Worm (Caenorhabditis elegans): Measurements from ENCODE around the gene dhs-9.
A peak's percentile ranks its signal among the peaks of the same experiment; 100 is the strongest.

Gene dhs-9

DNA sequence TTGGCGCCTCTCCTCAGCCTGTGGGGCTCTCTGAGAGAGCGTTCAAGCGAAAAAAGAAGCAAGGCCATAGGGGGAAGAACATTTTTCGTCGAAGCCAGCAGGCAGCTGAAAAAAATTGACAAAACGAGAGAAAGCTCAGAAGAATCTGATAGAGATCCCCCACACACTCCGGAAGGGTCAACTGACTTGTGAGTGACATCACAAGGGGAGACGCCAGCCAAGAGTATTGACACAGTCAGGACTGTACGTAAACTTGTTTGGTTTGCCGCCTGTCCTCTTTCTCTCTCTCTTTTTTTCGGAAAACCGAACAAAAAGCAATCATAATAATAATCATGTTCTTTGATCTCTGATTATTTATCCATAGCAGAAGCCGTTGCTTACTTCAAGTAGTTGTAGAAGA is 5.0 kb upstream of the dhs-9 start:
- TF ChIP-seq unc-39 (tag; optimal IDR thresholded peaks at IDR 0.05) = no peak
- no peak for TF ChIP-seq dmd-4 (tag; optimal IDR thresholded peaks at IDR 0.05)
- no peak for TF ChIP-seq ztf-4 (tag; optimal IDR thresholded peaks at IDR 0.05)
- no peak for TF ChIP-seq nhr-10 (tag; optimal IDR thresholded peaks at IDR 0.05)
- TF ChIP-seq F13H6.1 (tag; optimal IDR thresholded peaks at IDR 0.05) = peak; percentile 22
- TF ChIP-seq nhr-23 (tag; optimal IDR thresholded peaks at IDR 0.05) = no peak
- TF ChIP-seq gmeb-1 (tag; optimal IDR thresholded peaks at IDR 0.05) = no peak
- no peak for TF ChIP-seq mdl-1 (tag; optimal IDR thresholded peaks at IDR 0.05)
- peak in 1 of 2 experiments; percentile 24 for TF ChIP-seq lsy-2 (tag; optimal IDR thresholded peaks at IDR 0.05)
- TF ChIP-seq crh-2 (tag; optimal IDR thresholded peaks at IDR 0.05) = no peak
- TF ChIP-seq skn-1 (tag; optimal IDR thresholded peaks at IDR 0.05) = no peak
- TF ChIP-seq elt-3 (tag; optimal IDR thresholded peaks at IDR 0.05) = no peak
- TF ChIP-seq sem-4 (tag; optimal IDR thresholded peaks at IDR 0.05) = no peak
- peak; percentile 66 for TF ChIP-seq nhr-129 (tag; optimal IDR thresholded peaks at IDR 0.05)
- TF ChIP-seq nhr-21 (tag; optimal IDR thresholded peaks at IDR 0.05) = no peak
- TF ChIP-seq ztf-1 (GFP tag; conservative IDR thresholded peaks at IDR 0.05) = no peak
- no peak for TF ChIP-seq alr-1 (tag; optimal IDR thresholded peaks at IDR 0.05)
- TF ChIP-seq sma-3 (GFP tag; optimal IDR thresholded peaks at IDR 0.05) = no peak
- no peak for TF ChIP-seq ceh-82 (tag; optimal IDR thresholded peaks at IDR 0.05)
- no peak for TF ChIP-seq snpc-4 (tag; optimal IDR thresholded peaks at IDR 0.05)
- TF ChIP-seq zag-1 (tag; optimal IDR thresholded peaks at IDR 0.05) = no peak

ce11 chrIII:5371226-5371926 is 3.5 kb upstream of the dhs-9 start, which contains the start of gene szy-2:
szy-2 (minus strand) TSS chrIII:5371276.
- TF ChIP-seq alr-1 (tag; optimal IDR thresholded peaks at IDR 0.05) (no peak), sem-4 (tag; optimal IDR thresholded peaks at IDR 0.05) (no peak), nhr-12 (tag; optimal IDR thresholded peaks at IDR 0.05) (no peak), mab-5 (tag; optimal IDR thresholded peaks at IDR 0.05) (peak; percentile 22), unc-55 (GFP tag; optimal IDR thresholded peaks at IDR 0.05) (peak; percentile 92)

- TF ChIP-seq unc-55 (GFP tag; optimal IDR thresholded peaks at IDR 0.05) (no peak), nhr-129 (tag; optimal IDR thresholded peaks at IDR 0.05) (no peak), nhr-11 (tag; optimal IDR thresholded peaks at IDR 0.05) (no peak), unc-62 (GFP tag; optimal IDR thresholded peaks at IDR 0.05) (no peak), nhr-10 (tag; optimal IDR thresholded peaks at IDR 0.05) (no peak), sma-9 (GFP tag; optimal IDR thresholded peaks at IDR 0.05) (no peak), sma-9 (tag; optimal IDR thresholded peaks at IDR 0.05) (no peak), ztf-4 (tag; optimal IDR thresholded peaks at IDR 0.05) (no peak), F13H6.1 (tag; optimal IDR thresholded peaks at IDR 0.05) (no peak), ceh-82 (tag; optimal IDR thresholded peaks at IDR 0.05) (no peak), sem-4 (tag; optimal IDR thresholded peaks at IDR 0.05) (no peak), elt-1 (tag; optimal IDR thresholded peaks at IDR 0.05) (no peak), aly-2 (tag; optimal IDR thresholded peaks at IDR 0.05) (no peak)
Observed at ce11 chrIII:5361909-5362308, 5.9 kb downstream of the dhs-9 start, which contains the start of gene Y32H12A.1. Y32H12A.1 (plus strand) TSS chrIII:5362209.

- TF ChIP-seq nhr-129 (tag; optimal IDR thresholded peaks at IDR 0.05) = peak; percentile 54
- TF ChIP-seq ceh-82 (tag; optimal IDR thresholded peaks at IDR 0.05) = no peak
- TF ChIP-seq elt-3 (tag; optimal IDR thresholded peaks at IDR 0.05) = no peak
- TF ChIP-seq crh-2 (tag; optimal IDR thresholded peaks at IDR 0.05) = peak; percentile 76
- peak; percentile 34 for TF ChIP-seq Y55F3AM.14 (GFP tag; optimal IDR thresholded peaks at IDR 0.05)
- peak; percentile 77 for TF ChIP-seq nhr-25 (tag; optimal IDR thresholded peaks at IDR 0.05)
- peak; percentile 87 for TF ChIP-seq F13H6.1 (tag; optimal IDR thresholded peaks at IDR 0.05)
- TF ChIP-seq egl-27 (tag; optimal IDR thresholded peaks at IDR 0.05) = peak; percentile 67
- no peak for TF ChIP-seq lin-39 (tag; optimal IDR thresholded peaks at IDR 0.05)
- peak; percentile 29 for TF ChIP-seq R02D3.7 (tag; optimal IDR thresholded peaks at IDR 0.05)
- TF ChIP-seq nhr-6 (tag; optimal IDR thresholded peaks at IDR 0.05) = peak; percentile 48
- no peak for TF ChIP-seq nhr-77 (tag; optimal IDR thresholded peaks at IDR 0.05)
- TF ChIP-seq sma-9 (GFP tag; optimal IDR thresholded peaks at IDR 0.05) = peak; percentile 93
- no peak for TF ChIP-seq sma-9 (tag; optimal IDR thresholded peaks at IDR 0.05)
- no peak for TF ChIP-seq nhr-237 (tag; optimal IDR thresholded peaks at IDR 0.05)
- TF ChIP-seq peb-1 (tag; optimal IDR thresholded peaks at IDR 0.05) = no peak
- TF ChIP-seq gmeb-1 (tag; optimal IDR thresholded peaks at IDR 0.05) = peak; percentile 97
- TF ChIP-seq sem-4 (tag; optimal IDR thresholded peaks at IDR 0.05) = peak; percentile 62
- TF ChIP-seq ceh-16 (tag; optimal IDR thresholded peaks at IDR 0.05) = no peak
- TF ChIP-seq mbf-1 (tag; optimal IDR thresholded peaks at IDR 0.05) = no peak
- no peak for TF ChIP-seq unc-62 (GFP tag; optimal IDR thresholded peaks at IDR 0.05)
- no peak for TF ChIP-seq dmd-4 (tag; optimal IDR thresholded peaks at IDR 0.05)
- peak; percentile 40 for TF ChIP-seq blmp-1 (tag; optimal IDR thresholded peaks at IDR 0.05; ENCODE audit: insufficient read depth)
- TF ChIP-seq mab-5 (tag; optimal IDR thresholded peaks at IDR 0.05) = peak; percentile 64
- peak; percentile 57 for TF ChIP-seq snpc-4 (tag; optimal IDR thresholded peaks at IDR 0.05)
- no peak for TF ChIP-seq mdl-1 (tag; optimal IDR thresholded peaks at IDR 0.05)
- peak; percentile 40 for TF ChIP-seq nhr-21 (tag; optimal IDR thresholded peaks at IDR 0.05)
- peak; percentile 77 for TF ChIP-seq C34F6.9 (tag; optimal IDR thresholded peaks at IDR 0.05)
- TF ChIP-seq ama-1 (optimal IDR thresholded peaks at IDR 0.05) = peak; percentile 33
- no peak for TF ChIP-seq nhr-10 (tag; optimal IDR thresholded peaks at IDR 0.05)
- no peak for TF ChIP-seq alr-1 (tag; optimal IDR thresholded peaks at IDR 0.05)
- no peak for TF ChIP-seq ZK546.5 (tag; optimal IDR thresholded peaks at IDR 0.05)
- peak; percentile 90 for TF ChIP-seq sma-3 (GFP tag; optimal IDR thresholded peaks at IDR 0.05)
Observed at ce11 chrIII:5349250-5349649, 18.6 kb downstream of the dhs-9 start, which contains the start of gene thoc-5. thoc-5 (minus strand) TSS chrIII:5349401.
